Fruit fly (Drosophila melanogaster): Measurements from ENCODE around the gene AMPKalpha.

AMPKalpha gene

dm6 chrX:1353322-1354212 lies 21.8 kb upstream of the AMPKalpha start, which contains the start of the genes CG12773 and CG11417:
TSS of gene CG12773 (minus strand) at chrX:1353981.
TSS of gene CG11417 (plus strand) at chrX:1354014.
- TF ChIP-seq fu2 (GFP tag; optimal IDR thresholded peaks at IDR 0.05) (no peak), oc (tag; optimal IDR thresholded peaks at IDR 0.05) (no peak), scrt (GFP tag; optimal IDR thresholded peaks at IDR 0.05) (no peak), Dp (GFP tag; optimal IDR thresholded peaks at IDR 0.05) (peak; percentile 39), CG10959 (GFP tag; IDR thresholded peaks at IDR 0.05) (no peak), CG42726 (GFP tag; IDR thresholded peaks at IDR 0.05; ENCODE audit: partially characterized antibody) (peak; percentile 58; the same call in 1 of the 2 replicates), zen2 (GFP tag; IDR thresholded peaks at IDR 0.05; ENCODE audit: partially characterized antibody) (peak; percentile 95), Side (GFP tag; optimal IDR thresholded peaks at IDR 0.05) (no peak), crc (GFP tag; optimal IDR thresholded peaks at IDR 0.05) (no peak), stwl (tag; optimal IDR thresholded peaks at IDR 0.05) (peak; percentile 46), Hsf (GFP tag; optimal IDR thresholded peaks at IDR 0.05) (no peak), CG2116 (GFP tag; optimal IDR thresholded peaks at IDR 0.05) (peak; percentile 49), CG15514 (GFP tag; optimal IDR thresholded peaks at IDR 0.05) (peak; percentile 72), inv (GFP tag; IDR thresholded peaks at IDR 0.05; ENCODE audit: partially characterized antibody) (peak; percentile 64), Atf6 (GFP tag; IDR thresholded peaks at IDR 0.05) (no peak), Bgb (GFP tag; IDR thresholded peaks at IDR 0.05; ENCODE audit: partially characterized antibody) (peak; percentile 83), knrl (GFP tag; IDR thresholded peaks at IDR 0.05; ENCODE audit: partially characterized antibody) (peak; percentile 66; the same call in 2 of the 3 replicates), MBD-R2 (GFP tag; IDR thresholded peaks at IDR 0.05) (peak; percentile 51), CG15601 (tag; optimal IDR thresholded peaks at IDR 0.05) (no peak), exex (tag; optimal IDR thresholded peaks at IDR 0.05) (peak; percentile 93), Scr (GFP tag; IDR thresholded peaks at IDR 0.05; ENCODE audit: partially characterized antibody) (peak; percentile 76), CTCF (GFP tag; optimal IDR thresholded peaks at IDR 0.05) (peak; percentile 20), Med (GFP tag) (peak; percentile 63), Sry-δ (GFP tag; optimal IDR thresholded peaks at IDR 0.05) (peak; percentile 59), bigmax (GFP tag; optimal IDR thresholded peaks at IDR 0.05) (peak; percentile 10), crp (GFP tag; optimal IDR thresholded peaks at IDR 0.05) (no peak), Max (GFP tag; optimal IDR thresholded peaks at IDR 0.05) (peak; percentile 41), ato (GFP tag; IDR thresholded peaks at IDR 0.05; ENCODE audit: partially characterized antibody) (peak; percentile 95), CG8359 (GFP tag; optimal IDR thresholded peaks at IDR 0.05; ENCODE audit: borderline replicate concordance) (no peak), CG17829 (tag; optimal IDR thresholded peaks at IDR 0.05) (no peak), so (GFP tag; IDR thresholded peaks at IDR 0.05) (no peak), pzg (GFP tag; optimal IDR thresholded peaks at IDR 0.05) (peak; percentile 39), dimm (GFP tag; IDR thresholded peaks at IDR 0.05) (no peak), cg (GFP tag; optimal IDR thresholded peaks at IDR 0.05) (peak; percentile 0), Doc3 (GFP tag; IDR thresholded peaks at IDR 0.05; ENCODE audit: partially characterized antibody) (peak; percentile 61; the same call in 1 of the 3 replicates), pros (GFP tag; optimal IDR thresholded peaks at IDR 0.05) (no peak), chinmo (GFP tag; IDR thresholded peaks at IDR 0.05; ENCODE audit: partially characterized antibody) (peak; percentile 94; the same call in 3 of the 4 replicates), CG10543 (GFP tag; optimal IDR thresholded peaks at IDR 0.05) (peak; percentile 1), CG34224 (GFP tag; IDR thresholded peaks at IDR 0.05; ENCODE audit: partially characterized antibody) (peak; percentile 90), caup (GFP tag; optimal IDR thresholded peaks at IDR 0.05; ENCODE audit: severe bottlenecking) (no peak), CG17612 (GFP tag; IDR thresholded peaks at IDR 0.05) (no peak), Elba2 (GFP tag; optimal IDR thresholded peaks at IDR 0.05) (peak; percentile 60), nerfin-2 (GFP tag; IDR thresholded peaks at IDR 0.05; ENCODE audit: partially characterized antibody) (peak; percentile 92), crol (GFP tag; IDR thresholded peaks at IDR 0.05) (peak; percentile 73), HLH4C (GFP tag; IDR thresholded peaks at IDR 0.05; ENCODE audit: partially characterized antibody) (peak; percentile 93), ind (GFP tag; optimal IDR thresholded peaks at IDR 0.05) (no peak)

Measured in whole organism, embryonic.